Worm (Caenorhabditis elegans): ENCODE data around the gene sumv-1.
A peak's percentile ranks its signal among the peaks of the same experiment; 100 is the strongest.

- TF ChIP-seq zfh-2 (GFP tag; conservative IDR thresholded peaks at IDR 0.05) (no peak), let-526 (GFP tag; IDR thresholded peaks at IDR 0.05) (no peak), ama-1 (optimal IDR thresholded peaks at IDR 0.05) (no peak), ama-1 (GFP tag; optimal IDR thresholded peaks at IDR 0.05) (no peak), unc-130 (GFP tag; optimal IDR thresholded peaks at IDR 0.05) (no peak), hlh-26 (GFP tag; conservative IDR thresholded peaks at IDR 0.05) (no peak), ztf-28 (GFP tag; IDR thresholded peaks at IDR 0.05) (no peak), unc-62 (GFP tag; optimal IDR thresholded peaks at IDR 0.05) (peak; percentile 82), T26A5.8 (tag; optimal IDR thresholded peaks at IDR 0.05) (no peak), nfya-1 (tag; optimal IDR thresholded peaks at IDR 0.05; ENCODE audit: borderline replicate concordance, insufficient read depth) (no peak), hrde-1 (tag; optimal IDR thresholded peaks at IDR 0.05; ENCODE audit: borderline replicate concordance) (no peak), ztf-18 (tag; optimal IDR thresholded peaks at IDR 0.05) (no peak), rcor-1 (GFP tag; IDR thresholded peaks at IDR 0.05) (no peak)
Observed at ce11 chrIII:5201267-5201666, 52.7 kb downstream of the sumv-1 start.

Measured in whole organism, young adult.